Fruit fly (Drosophila melanogaster): ENCODE results near the gene CG32266.
A peak's percentile ranks its signal among the peaks of the same experiment; 100 is the strongest.

CG32266 gene

DNA sequence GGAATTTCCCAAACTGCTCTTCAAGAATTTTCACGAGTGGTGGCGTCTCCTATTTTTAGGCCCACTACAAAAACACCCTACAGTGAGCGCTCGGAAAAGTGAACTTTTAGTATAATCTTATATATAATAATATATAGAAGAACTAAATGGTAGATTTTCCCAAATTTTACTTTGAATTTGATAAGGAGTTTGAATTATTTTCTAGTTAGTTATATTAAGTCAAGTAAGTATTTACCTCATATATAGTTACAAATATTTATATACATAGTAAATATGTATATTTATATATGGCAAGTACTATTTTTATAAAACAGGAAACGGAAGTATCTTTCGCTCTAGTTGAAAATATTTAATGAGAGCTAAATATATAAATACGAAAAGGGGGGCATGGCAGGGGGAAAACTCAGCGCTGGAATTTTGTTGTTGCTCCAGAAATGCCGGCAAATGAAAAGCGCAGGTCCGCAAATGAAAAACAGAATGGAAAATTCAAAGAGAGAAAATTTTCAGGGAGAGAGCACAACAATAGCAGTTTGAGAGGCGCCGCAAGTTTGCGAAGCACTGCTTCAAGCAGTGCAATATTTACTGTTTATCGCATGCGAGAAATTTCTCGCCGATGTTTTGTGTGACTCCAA lies 1.7 kb upstream of the CG32266 start (continued):
- TF ChIP-seq CG3065 (GFP tag; optimal IDR thresholded peaks at IDR 0.05) (no peak), Dip2 (GFP tag; IDR thresholded peaks at IDR 0.05) (no peak), BtbVII (GFP tag; optimal IDR thresholded peaks at IDR 0.05) (peak; percentile 36), nau (GFP tag; optimal IDR thresholded peaks at IDR 0.05) (no peak), CTCF (GFP tag; optimal IDR thresholded peaks at IDR 0.05) (no peak), onecut (GFP tag; IDR thresholded peaks at IDR 0.05) (no peak), CG14441 (GFP tag; IDR thresholded peaks at IDR 0.05) (no peak), CG18011 (GFP tag; optimal IDR thresholded peaks at IDR 0.05) (no peak), ranshi (GFP tag; IDR thresholded peaks at IDR 0.05) (0 out of 2 replicates have a peak, but pooled peaks have one; percentile 20), CG33213 (GFP tag; optimal IDR thresholded peaks at IDR 0.05) (no peak), peb (GFP tag; IDR thresholded peaks at IDR 0.05) (no peak), stc (GFP tag; IDR thresholded peaks at IDR 0.05) (0 out of 2 replicates have a peak, but pooled peaks have one; percentile 33), exex (tag; optimal IDR thresholded peaks at IDR 0.05) (no peak), NfI (GFP tag; optimal IDR thresholded peaks at IDR 0.05) (peak; percentile 52), fru (optimal IDR thresholded peaks at IDR 0.05) (no peak), Mad (GFP tag; optimal IDR thresholded peaks at IDR 0.05) (no peak), CG18764 (GFP tag; optimal IDR thresholded peaks at IDR 0.05) (no peak), chif (GFP tag; optimal IDR thresholded peaks at IDR 0.05) (no peak), CG12659 (GFP tag; optimal IDR thresholded peaks at IDR 0.05) (peak; percentile 9), Ravus (GFP tag; IDR thresholded peaks at IDR 0.05) (no peak), CG7556 (GFP tag; optimal IDR thresholded peaks at IDR 0.05) (peak; percentile 31), CG15269 (tag; optimal IDR thresholded peaks at IDR 0.05) (peak; percentile 12), fd96Cb (tag; optimal IDR thresholded peaks at IDR 0.05) (no peak), CG17802 (tag; optimal IDR thresholded peaks at IDR 0.05) (no peak), jigr1 (GFP tag; IDR thresholded peaks at IDR 0.05) (no peak), CG8765 (GFP tag; IDR thresholded peaks at IDR 0.05) (no peak), NC2β (GFP tag; optimal IDR thresholded peaks at IDR 0.05) (no peak), Ets65A (GFP tag) (no peak), Spps (tag; optimal IDR thresholded peaks at IDR 0.05) (no peak), YL-1 (GFP tag; optimal IDR thresholded peaks at IDR 0.05) (peak; percentile 12), knrl (GFP tag; IDR thresholded peaks at IDR 0.05; ENCODE audit: partially characterized antibody) (peak; percentile 79), Taf1 (GFP tag; IDR thresholded peaks at IDR 0.05) (no peak), CG10366 (GFP tag; IDR thresholded peaks at IDR 0.05) (no peak), zfh1 (GFP tag; IDR thresholded peaks at IDR 0.05) (peak; percentile 62), crp (GFP tag; optimal IDR thresholded peaks at IDR 0.05) (no peak), CG18262 (tag; optimal IDR thresholded peaks at IDR 0.05) (peak; percentile 64), pzg (GFP tag; optimal IDR thresholded peaks at IDR 0.05) (no peak), CG14860 (GFP tag; IDR thresholded peaks at IDR 0.05; ENCODE audit: partially characterized antibody) (peak; percentile 45; the same call in 1 of the 3 replicates), CG4820 (GFP tag; optimal IDR thresholded peaks at IDR 0.05) (no peak), bowl (GFP tag; IDR thresholded peaks at IDR 0.05) (no peak), tx (GFP tag; optimal IDR thresholded peaks at IDR 0.05) (no peak), CG3726 (GFP tag; IDR thresholded peaks at IDR 0.05) (no peak), Awh (GFP tag; IDR thresholded peaks at IDR 0.05) (no peak), GATAe (GFP tag; conservative IDR thresholded peaks at IDR 0.05) (no peak), CG31365 (tag; optimal IDR thresholded peaks at IDR 0.05) (peak; percentile 96), Dp (GFP tag; optimal IDR thresholded peaks at IDR 0.05) (peak; percentile 17), CG3407 (GFP tag; optimal IDR thresholded peaks at IDR 0.05) (peak; percentile 38), CG4424 (GFP tag; optimal IDR thresholded peaks at IDR 0.05) (no peak), grn (GFP tag; optimal IDR thresholded peaks at IDR 0.05) (no peak), HmgD (GFP tag; optimal IDR thresholded peaks at IDR 0.05) (peak; percentile 9), Sox102F (GFP tag; optimal IDR thresholded peaks at IDR 0.05) (peak; percentile 23), CG2875 (GFP tag; optimal IDR thresholded peaks at IDR 0.05) (no peak)

All from whole organism, embryonic.